Worm (Caenorhabditis elegans): ENCODE data around the gene H01G02.4.

DNA sequence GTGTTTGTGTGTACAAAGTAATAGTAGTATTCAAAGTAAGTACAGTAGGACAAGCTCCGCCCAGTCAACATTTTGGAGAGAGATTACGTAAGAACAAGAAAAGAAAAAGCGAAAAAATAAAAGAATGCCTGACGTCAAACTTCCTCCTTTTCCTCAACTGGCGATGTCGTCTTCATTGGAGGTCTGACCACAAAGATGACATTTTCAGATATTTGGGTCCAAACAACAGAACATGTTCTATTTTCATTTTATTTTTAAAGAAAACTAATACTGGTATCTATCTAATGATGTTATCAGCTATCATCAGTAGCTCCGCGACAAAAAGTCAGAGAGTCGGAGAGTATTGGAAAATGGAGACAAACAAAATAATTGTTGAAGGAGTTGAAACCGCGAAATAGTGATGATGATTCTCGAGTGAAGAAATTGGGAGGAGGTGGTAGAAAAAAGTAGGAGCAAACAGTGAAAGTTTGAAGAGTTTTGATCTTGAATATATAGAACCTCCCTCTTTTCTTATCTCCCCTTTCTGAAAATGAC lies 29.2 kb downstream of the H01G02.4 start, which contains the start of gene lips-5:
- TF ChIP-seq ama-1 (optimal IDR thresholded peaks at IDR 0.05) (no peak), ceh-13 (GFP tag; optimal IDR thresholded peaks at IDR 0.05) (no peak), F13C5.2 (tag; optimal IDR thresholded peaks at IDR 0.05) (no peak), tra-4 (tag; optimal IDR thresholded peaks at IDR 0.05) (no peak), flt-1 (GFP tag; IDR thresholded peaks at IDR 0.05) (no peak), aly-1 (tag; optimal IDR thresholded peaks at IDR 0.05) (no peak), pes-1 (GFP tag; IDR thresholded peaks at IDR 0.05) (no peak), tbx-11 (GFP tag; IDR thresholded peaks at IDR 0.05) (no peak)
